Worm (Caenorhabditis elegans): ENCODE measurements around the gene best-3.

best-3 gene

DNA sequence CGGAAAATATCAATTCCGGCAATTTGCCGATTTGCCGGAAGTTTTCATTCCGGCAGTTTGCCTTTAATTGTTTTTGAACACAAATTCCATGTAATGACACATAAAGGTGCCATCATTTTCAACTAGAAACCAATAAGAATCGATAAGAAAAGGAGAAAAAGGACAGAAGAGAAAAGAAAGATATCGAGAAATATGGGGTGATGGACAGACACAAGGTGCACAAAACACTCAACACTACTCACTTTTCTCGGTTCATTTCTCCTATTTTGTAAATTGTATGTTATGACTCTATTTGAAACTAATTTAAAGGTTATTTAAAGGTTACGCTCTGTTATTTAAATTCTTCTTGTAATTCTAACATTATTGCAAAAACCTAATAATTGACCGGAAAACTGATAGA, 38.1 kb downstream of the best-3 start:
- TF ChIP-seq irx-1 (tag; optimal IDR thresholded peaks at IDR 0.05) (no peak), zag-1 (tag; optimal IDR thresholded peaks at IDR 0.05) (no peak), snu-23 (GFP tag; optimal IDR thresholded peaks at IDR 0.05) (no peak), isw-1 (GFP tag; IDR thresholded peaks at IDR 0.05) (no peak), lin-35 (GFP tag; optimal IDR thresholded peaks at IDR 0.05) (peak in 1 of 2 experiments; percentile 22)

- TF ChIP-seq efl-1 (optimal IDR thresholded peaks at IDR 0.05) = no peak
- TF ChIP-seq efl-1 (GFP tag; optimal IDR thresholded peaks at IDR 0.05 in 1 of 2) = peak in 1 of 2 experiments; percentile 35
- no peak for TF ChIP-seq ets-5 (GFP tag; IDR thresholded peaks at IDR 0.05)
Observed at ce11 chrII:51352-51751, 38.6 kb downstream of the best-3 start, which contains the start of gene sptl-1. Gene sptl-1, plus strand, starts transcription at chrII:51652.

- TF ChIP-seq lin-35 (GFP tag; optimal IDR thresholded peaks at IDR 0.05) (peak in 1 of 2 experiments; percentile 16), F16B12.6 (tag; optimal IDR thresholded peaks at IDR 0.05) (no peak), snu-23 (GFP tag; optimal IDR thresholded peaks at IDR 0.05) (no peak), efl-1 (optimal IDR thresholded peaks at IDR 0.05) (no peak), efl-1 (GFP tag; optimal IDR thresholded peaks at IDR 0.05 in 1 of 2) (peak in 1 of 2 experiments; percentile 76), aly-2 (tag; optimal IDR thresholded peaks at IDR 0.05) (no peak), ets-5 (GFP tag; IDR thresholded peaks at IDR 0.05) (no peak), nhr-11 (tag; optimal IDR thresholded peaks at IDR 0.05) (no peak), jun-1 (tag; optimal IDR thresholded peaks at IDR 0.05) (no peak), nhr-90 (tag; optimal IDR thresholded peaks at IDR 0.05; ENCODE audit: poor library complexity) (no peak)
Observed at ce11 chrII:55204-55603, 42.4 kb downstream of the best-3 start, which contains the start of gene tre-5. Gene tre-5, minus strand, starts transcription at chrII:55304.

DNA sequence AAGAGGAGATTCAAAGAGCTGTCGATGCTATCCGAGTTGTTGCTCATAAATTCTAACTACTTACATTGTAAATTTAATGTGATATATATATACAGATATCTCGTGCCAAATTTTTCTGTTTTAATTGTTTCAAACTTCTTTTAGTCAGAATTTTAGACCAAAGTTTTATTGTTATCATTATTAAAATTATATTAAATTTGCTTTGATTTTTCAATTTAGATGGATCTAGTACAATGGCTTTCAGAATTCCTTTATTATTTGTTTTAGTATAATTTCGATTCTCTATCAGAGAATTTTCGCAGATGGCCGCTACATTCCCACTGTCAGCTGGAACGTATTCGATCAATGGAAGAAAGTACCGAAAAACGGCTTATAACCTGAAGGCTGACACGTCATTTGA, 44.6 kb downstream of the best-3 start, which contains the start of gene ascc-1:
Gene ascc-1, plus strand, starts transcription at position 301 of the 400 bp plus-strand sequence.
- TF ChIP-seq ama-1 (optimal IDR thresholded peaks at IDR 0.05) (no peak), F16B12.6 (tag; optimal IDR thresholded peaks at IDR 0.05) (no peak), nhr-76 (tag; optimal IDR thresholded peaks at IDR 0.05) (no peak), grh-1 (GFP tag; IDR thresholded peaks at IDR 0.05) (no peak), unc-130 (tag; optimal IDR thresholded peaks at IDR 0.05) (no peak), nhr-84 (tag; optimal IDR thresholded peaks at IDR 0.05) (no peak), aly-2 (tag; optimal IDR thresholded peaks at IDR 0.05) (no peak), nhr-11 (tag; optimal IDR thresholded peaks at IDR 0.05) (no peak), pax-3 (tag; optimal IDR thresholded peaks at IDR 0.05) (no peak), nhr-237 (tag; optimal IDR thresholded peaks at IDR 0.05) (no peak), unc-30 (tag; optimal IDR thresholded peaks at IDR 0.05) (no peak)

DNA sequence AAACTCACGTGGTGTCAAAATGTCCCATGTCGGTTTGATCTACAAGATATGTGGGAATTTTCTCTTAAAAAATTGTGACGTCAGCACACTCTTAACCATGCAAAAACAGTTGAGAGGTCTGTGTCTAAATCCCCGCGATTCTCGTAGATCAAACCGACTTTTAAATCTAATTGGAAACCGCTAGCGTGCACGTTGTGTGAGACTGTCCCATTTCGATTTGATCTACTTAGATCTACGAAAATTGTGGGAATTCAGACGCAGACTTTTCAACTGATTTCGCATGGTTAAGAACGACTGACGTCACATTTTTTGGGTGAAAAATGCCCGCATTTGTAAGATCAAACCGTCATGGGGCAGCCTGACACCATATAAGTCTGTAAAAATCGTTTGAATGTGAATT, 45.1 kb downstream of the best-3 start:
- TF ChIP-seq rnt-1 (tag; optimal IDR thresholded peaks at IDR 0.05) = no peak
- no peak for TF ChIP-seq efl-1 (optimal IDR thresholded peaks at IDR 0.05)
- peak in 1 of 2 experiments; percentile 60 for TF ChIP-seq efl-1 (GFP tag; optimal IDR thresholded peaks at IDR 0.05 in 1 of 2)

DNA sequence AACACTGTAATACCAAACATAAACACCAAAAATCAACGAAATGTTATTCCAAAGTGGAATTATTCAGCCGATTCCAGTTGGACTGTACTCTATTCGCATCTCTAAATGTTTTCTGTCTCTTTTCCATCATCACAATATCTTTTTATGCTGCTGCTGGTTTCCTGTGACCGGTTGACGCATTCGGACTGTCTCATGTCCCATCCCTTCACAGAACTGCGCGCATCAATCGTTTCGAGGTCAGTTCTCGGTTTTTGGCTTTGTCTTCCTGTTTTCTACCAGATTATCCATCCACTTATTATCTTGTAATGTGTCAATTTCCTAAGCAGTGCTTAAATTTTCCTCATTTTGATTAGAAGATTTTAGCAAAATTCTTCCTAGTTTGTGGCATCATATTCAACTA, 47.3 kb downstream of the best-3 start:
- TF ChIP-seq grh-1 (GFP tag; IDR thresholded peaks at IDR 0.05) (no peak), unc-130 (tag; optimal IDR thresholded peaks at IDR 0.05) (no peak), ces-1 (GFP tag; optimal IDR thresholded peaks at IDR 0.05) (no peak), C16A3.4 (tag; optimal IDR thresholded peaks at IDR 0.05) (no peak), swsn-7 (tag; optimal IDR thresholded peaks at IDR 0.05) (no peak), Y116A8C.19 (tag; optimal IDR thresholded peaks at IDR 0.05; ENCODE audit: borderline replicate concordance) (no peak), ceh-63 (GFP tag; optimal IDR thresholded peaks at IDR 0.05) (no peak), fkh-10 (GFP tag; optimal IDR thresholded peaks at IDR 0.05) (no peak), fos-1 (tag; optimal IDR thresholded peaks at IDR 0.05) (no peak), efl-3 (GFP tag; optimal IDR thresholded peaks at IDR 0.05) (no peak), sup-37 (GFP tag; optimal IDR thresholded peaks at IDR 0.05) (no peak), nhr-90 (tag; optimal IDR thresholded peaks at IDR 0.05; ENCODE audit: poor library complexity) (no peak), pqm-1 (tag; optimal IDR thresholded peaks at IDR 0.05) (no peak), egl-27 (tag; optimal IDR thresholded peaks at IDR 0.05) (no peak), lin-14 (GFP tag; optimal IDR thresholded peaks at IDR 0.05) (peak; percentile 50), ama-1 (optimal IDR thresholded peaks at IDR 0.05) (no peak), elt-2 (tag; optimal IDR thresholded peaks at IDR 0.05) (no peak), C04F5.9 (tag; optimal IDR thresholded peaks at IDR 0.05) (no peak), egl-13 (tag; optimal IDR thresholded peaks at IDR 0.05) (no peak), lin-13 (GFP tag; optimal IDR thresholded peaks at IDR 0.05) (no peak), skn-1 (tag; optimal IDR thresholded peaks at IDR 0.05) (no peak), tbx-2 (tag; optimal IDR thresholded peaks at IDR 0.05) (no peak), nhr-47 (tag; optimal IDR thresholded peaks at IDR 0.05) (no peak), unc-30 (tag; optimal IDR thresholded peaks at IDR 0.05) (no peak), tlp-1 (tag; optimal IDR thresholded peaks at IDR 0.05) (no peak), isw-1 (GFP tag; IDR thresholded peaks at IDR 0.05) (no peak), nhr-85 (tag) (peak; percentile 65)

Data from whole organism, L1 larva.